Worm (Caenorhabditis elegans): ENCODE data around the gene gba-1.

The gba-1 gene

DNA sequence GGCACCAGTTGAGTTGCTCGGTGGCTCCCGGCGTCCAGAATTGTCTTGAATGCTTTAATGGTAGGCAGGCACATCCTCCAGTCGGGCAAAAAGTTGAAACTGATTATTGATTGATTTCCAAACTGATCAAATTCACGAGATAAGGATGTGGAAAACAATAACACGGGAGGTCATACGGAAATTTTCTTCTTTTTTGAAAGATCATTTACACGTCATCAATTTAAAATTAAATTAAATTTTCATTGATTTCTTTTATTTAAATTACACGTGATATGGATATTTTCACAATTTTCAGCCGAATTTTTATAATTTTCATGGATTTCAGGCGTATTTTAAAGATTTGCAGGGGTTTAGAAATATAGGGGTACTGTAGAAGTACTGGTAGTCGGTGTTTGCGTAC, 46.9 kb downstream of the gba-1 start, which contains the start of gene cbs-2:
Gene cbs-2, minus strand, starts transcription at position 101 of the 400 bp plus-strand sequence.
- TF ChIP-seq nhr-12 (tag; optimal IDR thresholded peaks at IDR 0.05) (no peak), unc-30 (tag; optimal IDR thresholded peaks at IDR 0.05) (no peak), sup-37 (GFP tag; optimal IDR thresholded peaks at IDR 0.05) (no peak), ceh-63 (GFP tag; optimal IDR thresholded peaks at IDR 0.05) (no peak), vab-15 (tag; optimal IDR thresholded peaks at IDR 0.05) (no peak), rnt-1 (tag; optimal IDR thresholded peaks at IDR 0.05) (no peak), unc-86 (tag; optimal IDR thresholded peaks at IDR 0.05) (no peak), ceh-82 (tag; optimal IDR thresholded peaks at IDR 0.05) (no peak), ztf-4 (tag; optimal IDR thresholded peaks at IDR 0.05) (no peak), hpl-2 (GFP tag; optimal IDR thresholded peaks at IDR 0.05) (no peak), nhr-28 (tag; optimal IDR thresholded peaks at IDR 0.05) (no peak), ets-5 (GFP tag; IDR thresholded peaks at IDR 0.05) (no peak)

DNA sequence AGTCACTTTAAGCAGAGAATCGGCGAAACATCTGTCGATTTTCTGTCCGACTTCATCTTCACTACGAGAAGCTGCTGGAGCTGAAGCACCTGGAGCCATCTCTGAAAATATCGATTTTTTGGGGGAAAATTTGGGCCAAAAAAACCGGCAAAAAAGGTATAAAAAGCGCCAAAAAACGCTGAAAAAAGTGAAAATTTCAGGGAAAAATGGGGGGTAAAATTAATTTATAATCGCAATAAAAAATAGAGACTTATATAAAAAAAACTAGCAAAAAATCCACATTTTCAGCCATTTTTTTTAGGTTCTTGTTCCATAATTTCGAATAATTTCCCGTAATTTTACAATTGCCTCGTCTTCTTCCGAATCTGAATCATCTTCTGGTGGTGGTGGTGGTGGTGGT, 49.1 kb downstream of the gba-1 start, which contains the start of gene F54A3.5:
Gene F54A3.5, minus strand, starts transcription at position 101 of the 400 bp plus-strand sequence.
- TF ChIP-seq nhr-90 (tag; optimal IDR thresholded peaks at IDR 0.05; ENCODE audit: poor library complexity) (no peak), ces-1 (GFP tag; optimal IDR thresholded peaks at IDR 0.05) (no peak), snu-23 (GFP tag; optimal IDR thresholded peaks at IDR 0.05) (no peak), hlh-17 (GFP tag; optimal IDR thresholded peaks at IDR 0.05; ENCODE audit: borderline replicate concordance) (no peak), tlp-1 (tag; optimal IDR thresholded peaks at IDR 0.05) (no peak), tbx-2 (tag; optimal IDR thresholded peaks at IDR 0.05) (no peak), nhr-76 (tag; optimal IDR thresholded peaks at IDR 0.05) (no peak), efl-1 (optimal IDR thresholded peaks at IDR 0.05) (no peak), efl-1 (GFP tag; optimal IDR thresholded peaks at IDR 0.05 in 1 of 2) (no peak), fkh-4 (tag; optimal IDR thresholded peaks at IDR 0.05; ENCODE audit: borderline replicate concordance) (no peak), skn-1 (tag; optimal IDR thresholded peaks at IDR 0.05) (no peak), nhr-237 (tag; optimal IDR thresholded peaks at IDR 0.05) (no peak), C16A3.4 (tag; optimal IDR thresholded peaks at IDR 0.05) (no peak), fkh-8 (tag; optimal IDR thresholded peaks at IDR 0.05) (no peak), isw-1 (GFP tag; IDR thresholded peaks at IDR 0.05) (no peak), nhr-71 (tag; optimal IDR thresholded peaks at IDR 0.05) (no peak), zip-4 (GFP tag; optimal IDR thresholded peaks at IDR 0.05) (no peak), dpl-1 (GFP tag; optimal IDR thresholded peaks at IDR 0.05) (no peak), Y116A8C.19 (tag; optimal IDR thresholded peaks at IDR 0.05; ENCODE audit: borderline replicate concordance) (no peak), ceh-63 (GFP tag; optimal IDR thresholded peaks at IDR 0.05) (no peak)

DNA sequence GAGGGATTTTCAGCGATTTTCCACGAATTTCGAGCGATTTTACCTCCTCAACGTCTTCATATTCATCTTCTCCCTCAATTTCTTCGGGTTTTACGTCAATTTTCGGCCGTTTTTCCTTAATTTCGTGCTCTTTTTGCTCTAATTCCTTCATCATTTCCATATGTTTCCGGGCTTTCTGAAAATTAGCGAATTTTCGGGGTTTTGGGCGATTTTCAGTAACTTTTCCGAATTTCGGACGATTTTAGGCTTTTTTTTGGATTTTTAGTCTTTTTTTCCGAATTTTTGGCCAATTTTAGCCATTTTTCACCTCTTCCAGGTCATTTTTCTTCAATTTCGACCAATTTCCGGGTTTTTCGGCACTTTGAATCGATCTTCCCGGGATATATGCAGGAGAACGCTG, 53.8 kb downstream of the gba-1 start:
- peak; percentile 4 for TF ChIP-seq nhr-85 (tag)
- no peak for TF ChIP-seq nhr-71 (tag; optimal IDR thresholded peaks at IDR 0.05)

Measured in whole organism, L1 larva.